Worm (Caenorhabditis elegans): ENCODE data around the gene oma-1.
A peak's percentile ranks its signal among the peaks of the same experiment; 100 is the strongest.

The oma-1 gene

ce11 chrIV:8906164-8906563 lies 17.4 kb downstream of the oma-1 start, which contains the start of gene C27B7.6:
TSS of gene C27B7.6 (minus strand) at chrIV:8906345.
- TF ChIP-seq ztf-11 (tag; optimal IDR thresholded peaks at IDR 0.05) (no peak), unc-62 (GFP tag; optimal IDR thresholded peaks at IDR 0.05) (peak; percentile 43)

- TF ChIP-seq nhr-2 (tag; optimal IDR thresholded peaks at IDR 0.05) (no peak), nhr-237 (tag; optimal IDR thresholded peaks at IDR 0.05) (no peak), blmp-1 (tag; optimal IDR thresholded peaks at IDR 0.05) (no peak), drap-1 (GFP tag; optimal IDR thresholded peaks at IDR 0.05) (no peak), lin-32 (GFP tag; optimal IDR thresholded peaks at IDR 0.05) (no peak), mls-2 (tag; optimal IDR thresholded peaks at IDR 0.05) (no peak), zip-8 (tag; optimal IDR thresholded peaks at IDR 0.05) (no peak), elt-1 (tag; optimal IDR thresholded peaks at IDR 0.05; ENCODE audit: borderline replicate concordance, insufficient read depth) (no peak), ceh-43 (GFP tag; optimal IDR thresholded peaks at IDR 0.05) (no peak), ceh-83 (GFP tag; optimal IDR thresholded peaks at IDR 0.05) (no peak), hlh-1 (tag; optimal IDR thresholded peaks at IDR 0.05) (no peak), lin-13 (tag; optimal IDR thresholded peaks at IDR 0.05) (no peak), nhr-12 (tag; optimal IDR thresholded peaks at IDR 0.05) (no peak), ceh-39 (tag; optimal IDR thresholded peaks at IDR 0.05) (no peak), unc-62 (GFP tag; optimal IDR thresholded peaks at IDR 0.05) (no peak), ztf-11 (tag; optimal IDR thresholded peaks at IDR 0.05) (no peak)
These were observed 18.0 kb downstream of the oma-1 start, which contains the start of gene C27B7.7 for ce11 chrIV:8906743-8907142. TSS of gene C27B7.7 (plus strand) at chrIV:8907043.

- TF ChIP-seq nhr-12 (tag; optimal IDR thresholded peaks at IDR 0.05): no peak
- TF ChIP-seq lsy-2 (tag; optimal IDR thresholded peaks at IDR 0.05): no peak
- TF ChIP-seq unc-39 (tag; optimal IDR thresholded peaks at IDR 0.05): no peak
- TF ChIP-seq nhr-237 (tag; optimal IDR thresholded peaks at IDR 0.05): no peak
- TF ChIP-seq zip-8 (tag; optimal IDR thresholded peaks at IDR 0.05): peak; percentile 31
These were observed 25.4 kb downstream of the oma-1 start for ce11 chrIV:8914187-8914586.

- TF ChIP-seq ces-1 (GFP tag; optimal IDR thresholded peaks at IDR 0.05): no peak
- TF ChIP-seq flh-1 (GFP tag; optimal IDR thresholded peaks at IDR 0.05): no peak
These were observed 27.2 kb downstream of the oma-1 start, which contains the start of gene C27B7.9 for ce11 chrIV:8916010-8916409. TSS of gene C27B7.9 (minus strand) at chrIV:8916110.

- TF ChIP-seq elt-1 (tag; optimal IDR thresholded peaks at IDR 0.05; ENCODE audit: borderline replicate concordance, insufficient read depth) (no peak), hlh-1 (tag; optimal IDR thresholded peaks at IDR 0.05) (no peak), snpc-4 (tag; optimal IDR thresholded peaks at IDR 0.05) (no peak), unc-120 (tag; optimal IDR thresholded peaks at IDR 0.05; ENCODE audit: poor library complexity, severe bottlenecking) (no peak)
These were observed 30.0 kb downstream of the oma-1 start, which contains the start of gene rap-1 for ce11 chrIV:8918790-8919189. TSS of gene rap-1 (minus strand) at chrIV:8918890.

ce11 chrIV:8920284-8920806 lies 31.6 kb downstream of the oma-1 start:
- no peak for TF ChIP-seq nhr-76 (tag; optimal IDR thresholded peaks at IDR 0.05)
- no peak for TF ChIP-seq ceh-83 (GFP tag; optimal IDR thresholded peaks at IDR 0.05)
- no peak for TF ChIP-seq lin-13 (tag; optimal IDR thresholded peaks at IDR 0.05)
- TF ChIP-seq ceh-43 (GFP tag; optimal IDR thresholded peaks at IDR 0.05): no peak
- TF ChIP-seq hlh-1 (tag; optimal IDR thresholded peaks at IDR 0.05): no peak
- peak; percentile 40 for TF ChIP-seq unc-120 (tag; optimal IDR thresholded peaks at IDR 0.05; ENCODE audit: poor library complexity, severe bottlenecking)
- no peak for TF ChIP-seq sptf-1 (tag; optimal IDR thresholded peaks at IDR 0.05)
- TF ChIP-seq bed-3 (GFP tag; optimal IDR thresholded peaks at IDR 0.05): no peak
- TF ChIP-seq nhr-12 (tag; optimal IDR thresholded peaks at IDR 0.05): no peak
- TF ChIP-seq flh-1 (GFP tag; optimal IDR thresholded peaks at IDR 0.05): no peak
- no peak for TF ChIP-seq unc-39 (tag; optimal IDR thresholded peaks at IDR 0.05)
- no peak for TF ChIP-seq tbx-8 (GFP tag; optimal IDR thresholded peaks at IDR 0.05)
- peak; percentile 74 for TF ChIP-seq ces-1 (GFP tag; optimal IDR thresholded peaks at IDR 0.05)

- no peak for TF ChIP-seq lsy-2 (tag; optimal IDR thresholded peaks at IDR 0.05)
- peak; percentile 22 for TF ChIP-seq mls-2 (tag; optimal IDR thresholded peaks at IDR 0.05)
- peak; percentile 77 for TF ChIP-seq ces-1 (GFP tag; optimal IDR thresholded peaks at IDR 0.05)
These were observed 32.4 kb downstream of the oma-1 start for ce11 chrIV:8921166-8921565.

All from whole organism, mixed stage, embryonic.